Fruit fly (Drosophila melanogaster) whole organism: Measurements from ENCODE around the gene Sem1.

ENCODE experiments used
- Dll ChIP-seq: fragments of >200 bp; optimal IDR thresholded peaks from 2 replicates; lab custom pipeline; 2017
- pan ChIP-seq: fragments of >200 bp; optimal IDR thresholded peaks from 2 replicates; lab custom pipeline; 2017
- psq ChIP-seq: fragments of >200 bp; optimal IDR thresholded peaks from 2 replicates; lab custom pipeline; 2017

DNA sequence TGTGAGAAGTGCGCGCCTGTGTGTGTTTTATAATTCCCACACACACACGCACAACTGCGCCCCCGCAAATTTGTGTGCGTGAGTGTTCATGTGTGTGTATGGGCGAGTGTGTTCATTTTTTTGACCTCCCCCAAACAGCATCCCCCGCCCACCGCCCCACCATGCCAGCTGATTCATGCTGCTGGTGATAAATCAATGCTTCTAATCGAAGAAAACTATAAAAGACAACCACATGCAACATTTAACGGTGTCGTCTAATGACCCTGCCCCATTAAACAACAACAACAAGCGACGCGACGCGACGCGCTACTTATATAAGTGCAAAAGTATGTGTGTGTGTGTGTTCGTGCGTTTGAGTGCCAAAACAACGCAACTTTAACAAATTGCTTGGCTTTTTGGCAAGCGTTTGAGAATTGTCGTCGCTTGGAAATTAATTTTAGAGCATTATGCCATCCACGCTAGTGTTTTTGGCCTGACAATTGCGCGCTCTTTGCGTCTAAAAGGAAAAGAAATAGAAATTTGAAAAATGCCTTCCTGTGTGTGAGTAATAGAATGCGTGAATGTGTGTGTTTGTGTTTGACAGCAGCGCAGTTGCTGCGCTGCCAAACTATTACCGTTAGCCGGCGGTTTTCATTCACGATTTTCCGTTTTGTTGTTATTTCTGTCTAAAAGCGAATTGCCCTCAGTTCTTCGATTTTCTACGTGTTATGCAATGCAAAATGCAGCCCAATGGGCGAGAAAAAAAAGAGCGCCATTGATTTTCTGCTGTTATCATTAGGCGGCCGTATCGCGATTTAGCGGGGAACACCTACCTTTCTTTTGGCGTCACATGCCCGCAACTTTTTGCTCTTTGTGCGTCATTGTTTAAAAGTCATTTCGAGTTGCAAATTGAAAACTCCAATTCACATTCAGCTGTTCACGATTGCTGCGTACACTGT is 25.1 kb upstream of the Sem1 start:
- TF ChIP-seq psq (lab: Kevin White, UChicago) (no peak), pan (no peak), Dll (lab: Kevin White, UChicago) (no peak)
